Worm (Caenorhabditis elegans) whole organism, midembryonic: ENCODE results near the gene H27A22.1.

Experiments used
- T22C8.4 ChIP-seq: fragments of 200-800 bp; sonication (Bioruptor generic); IDR thresholded peaks from 2 replicates; pipeline ENCODE4 v1.3.6; 2022; ENCODE audit warnings: missing genetic modification characterization, missing compliant biosample characterization
- cog-1 ChIP-seq: sonication (generic microtip); optimal IDR thresholded peaks from 2 replicates; lab custom pipeline; 2016; ENCODE audit warnings: missing genetic modification characterization, missing compliant biosample characterization
- flt-1 ChIP-seq: fragments of 200-800 bp; sonication (Bioruptor generic); IDR thresholded peaks from 2 replicates; pipeline ENCODE4 v1.3.6; 2022; ENCODE audit warnings: missing genetic modification characterization, missing compliant biosample characterization
- klf-2 ChIP-seq: fragments of 200-800 bp; sonication (Bioruptor generic); conservative IDR thresholded peaks from 2 replicates; pipeline ENCODE4 v1.3.6; 2022; ENCODE audit warnings: missing genetic modification reagents, missing genetic modification characterization, missing compliant biosample characterization
- ref-1 ChIP-seq: fragments of 200-800 bp; sonication (Bioruptor generic); conservative IDR thresholded peaks from 2 replicates; pipeline ENCODE4 v1.3.6; 2022; ENCODE audit warnings: missing genetic modification reagents, missing genetic modification characterization, missing compliant biosample characterization
- ztf-23 ChIP-seq: fragments of 200-800 bp; sonication (Bioruptor generic); IDR thresholded peaks from 2 replicates; pipeline ENCODE4 v1.3.6; 2022; ENCODE audit warnings: missing genetic modification reagents, missing genetic modification characterization, missing compliant biosample characterization
- ztf-29 ChIP-seq: fragments of 200-800 bp; sonication (Bioruptor generic); IDR thresholded peaks from 2 replicates; pipeline ENCODE4 v1.3.6; 2022; ENCODE audit warnings: missing genetic modification reagents, missing genetic modification characterization, missing compliant biosample characterization

DNA sequence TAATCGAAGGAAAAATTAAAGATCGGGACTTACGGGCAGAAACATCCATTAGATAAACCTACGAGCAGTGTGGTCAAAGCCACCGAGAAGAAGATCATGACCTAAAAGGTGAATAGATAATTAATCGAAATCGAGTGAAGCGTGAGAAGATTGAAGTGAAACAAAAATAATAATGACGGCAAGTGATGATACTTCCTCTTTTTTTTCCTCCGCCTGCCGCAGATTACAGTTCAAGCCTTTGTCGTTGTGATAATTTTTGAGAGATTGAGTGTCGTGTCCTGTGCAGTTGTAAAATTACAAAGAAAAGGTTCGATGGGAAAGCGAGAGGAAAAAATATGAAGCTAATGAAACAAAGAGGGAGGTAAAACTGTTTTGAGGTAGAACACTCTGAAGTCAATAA, 9.9 kb upstream of the H27A22.1 start, which contains the start of gene T21C9.9:
- no peak for TF ChIP-seq cog-1 (tag; lab: Kevin White, UChicago)
- TF ChIP-seq flt-1: no peak
- no peak for TF ChIP-seq ztf-29 (GFP tag; lab: Robert Waterston, UW)
- TF ChIP-seq T22C8.4: no peak
- TF ChIP-seq klf-2: no peak
- TF ChIP-seq ref-1 (GFP tag; lab: Robert Waterston, UW): no peak
- TF ChIP-seq ztf-23 (GFP tag; lab: Robert Waterston, UW): no peak
